Fruit fly (Drosophila melanogaster): Measurements from ENCODE around the gene Crk.

The Crk gene

DNA sequence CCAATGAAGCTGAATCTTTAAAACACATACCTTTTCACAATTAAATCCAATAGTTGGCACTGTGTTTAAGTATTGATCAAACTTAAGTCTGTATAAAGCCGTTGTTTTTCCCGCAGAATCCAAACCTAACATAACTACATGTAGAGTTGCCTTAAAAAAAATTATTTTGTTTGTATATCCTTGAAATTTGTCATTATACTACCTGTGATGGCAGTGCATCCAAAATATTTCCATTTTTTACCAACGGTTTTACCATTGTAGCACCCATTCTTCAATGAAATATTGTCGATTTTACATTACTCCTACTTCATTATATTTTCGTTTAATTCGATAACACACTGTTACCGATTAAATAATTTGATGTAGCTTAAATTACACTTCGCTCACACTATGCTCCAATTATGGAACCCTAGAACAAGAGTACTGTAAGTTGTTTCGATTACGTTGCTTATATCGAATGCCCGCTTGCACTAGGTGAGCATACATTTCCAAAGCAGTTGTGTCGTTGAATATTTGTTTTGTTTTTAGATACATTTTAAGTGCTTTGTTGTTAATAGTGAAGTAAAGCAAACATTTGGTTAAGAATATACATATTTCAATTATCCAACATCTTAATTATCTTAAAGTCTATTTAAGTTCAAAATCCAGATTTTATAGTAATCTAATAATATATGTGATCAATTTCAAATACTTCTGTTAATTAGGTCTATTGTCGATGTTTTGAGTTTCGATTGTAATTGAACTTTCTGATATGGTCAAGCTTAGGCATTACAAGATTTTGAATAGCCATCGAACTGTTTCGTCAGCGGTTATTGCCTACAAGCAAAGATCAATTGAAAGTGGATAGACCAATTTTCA, 30.7 kb upstream of the Crk start, which contains the start of gene Arl4 (continued):
- TF ChIP-seq gce (GFP tag; IDR thresholded peaks at IDR 0.05), result no peak
- TF ChIP-seq sqz (GFP tag; optimal IDR thresholded peaks at IDR 0.05), result no peak
- no peak for TF ChIP-seq chif (GFP tag; optimal IDR thresholded peaks at IDR 0.05)
- TF ChIP-seq zen2 (GFP tag; IDR thresholded peaks at IDR 0.05; ENCODE audit: partially characterized antibody), result no peak
- TF ChIP-seq CG13296 (GFP tag; optimal IDR thresholded peaks at IDR 0.05), result no peak
- TF ChIP-seq Doc3 (GFP tag; IDR thresholded peaks at IDR 0.05; ENCODE audit: partially characterized antibody), result no peak
- no peak for TF ChIP-seq Mad (GFP tag; optimal IDR thresholded peaks at IDR 0.05)
- peak; percentile 57 for TF ChIP-seq kni (GFP tag; optimal IDR thresholded peaks at IDR 0.05)
- TF ChIP-seq gem (tag; optimal IDR thresholded peaks at IDR 0.05), result peak; percentile 17
- TF ChIP-seq CG31441 (GFP tag; IDR thresholded peaks at IDR 0.05), result 0 out of 2 replicates have a peak, but pooled peaks have one; percentile 36
- peak; percentile 63 for TF ChIP-seq Ets97D (GFP tag; optimal IDR thresholded peaks at IDR 0.05)
- no peak for TF ChIP-seq CG18599 (GFP tag; optimal IDR thresholded peaks at IDR 0.05)
- TF ChIP-seq CG10274 (GFP tag; optimal IDR thresholded peaks at IDR 0.05), result no peak
- TF ChIP-seq ftz-f1 (GFP tag; optimal IDR thresholded peaks at IDR 0.05), result no peak
- TF ChIP-seq Abd-B (GFP tag; optimal IDR thresholded peaks at IDR 0.05), result no peak
- no peak for TF ChIP-seq peb (GFP tag; IDR thresholded peaks at IDR 0.05)
- TF ChIP-seq B-H2 (GFP tag; optimal IDR thresholded peaks at IDR 0.05), result peak; percentile 25
- TF ChIP-seq CG13424 (tag; optimal IDR thresholded peaks at IDR 0.05), result peak; percentile 7
- TF ChIP-seq hth (optimal IDR thresholded peaks at IDR 0.05), result no peak
- TF ChIP-seq CHES-1-like (GFP tag; optimal IDR thresholded peaks at IDR 0.05), result no peak
- TF ChIP-seq Hr3 (GFP tag; optimal IDR thresholded peaks at IDR 0.05), result no peak
- no peak for TF ChIP-seq bbx (GFP tag; IDR thresholded peaks at IDR 0.05; ENCODE audit: partially characterized antibody)
- TF ChIP-seq CG17361 (GFP tag; IDR thresholded peaks at IDR 0.05), result peak; percentile 60; the same call in 1 of the 3 replicates
- TF ChIP-seq al (GFP tag; IDR thresholded peaks at IDR 0.05), result no peak
- TF ChIP-seq gro (GFP tag; optimal IDR thresholded peaks at IDR 0.05), result no peak
- no peak for TF ChIP-seq schlank (tag; optimal IDR thresholded peaks at IDR 0.05)
- TF ChIP-seq Dip3 (GFP tag; optimal IDR thresholded peaks at IDR 0.05), result peak; percentile 16
- no peak; the same call in 3 of the 4 replicates for TF ChIP-seq Gug (GFP tag; IDR thresholded peaks at IDR 0.05)
- TF ChIP-seq CG32767 (GFP tag; IDR thresholded peaks at IDR 0.05), result no peak
- TF ChIP-seq Kr (GFP tag; optimal IDR thresholded peaks at IDR 0.05), result no peak
- TF ChIP-seq danr (GFP tag; IDR thresholded peaks at IDR 0.05), result no peak
- no peak for TF ChIP-seq kay (GFP tag; optimal IDR thresholded peaks at IDR 0.05)
- TF ChIP-seq CG8089 (GFP tag; optimal IDR thresholded peaks at IDR 0.05), result peak; percentile 57
- no peak for TF ChIP-seq Antp (GFP tag; optimal IDR thresholded peaks at IDR 0.05)
- TF ChIP-seq Drgx (GFP tag; IDR thresholded peaks at IDR 0.05), result no peak

DNA sequence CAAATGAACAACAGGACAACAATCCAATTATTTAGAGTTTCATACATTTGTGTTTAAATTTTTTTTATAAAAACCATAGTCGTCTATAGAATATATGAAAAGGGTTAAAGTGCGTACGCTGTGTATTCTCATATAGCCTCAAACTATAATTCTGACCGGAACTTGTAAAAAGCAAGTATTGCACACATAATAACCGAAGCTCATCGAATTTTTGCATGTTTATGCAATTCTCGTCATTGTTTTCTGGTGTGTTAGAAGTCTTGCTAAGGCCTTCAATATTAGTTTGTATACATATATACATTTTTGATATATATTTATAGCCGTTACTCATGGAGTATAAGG, 30.1 kb upstream of the Crk start:
- TF ChIP-seq Hr51 (GFP tag; optimal IDR thresholded peaks at IDR 0.05), result no peak
- no peak for TF ChIP-seq esg (GFP tag; conservative IDR thresholded peaks at IDR 0.05)
- no peak for TF ChIP-seq CG10654 (GFP tag; optimal IDR thresholded peaks at IDR 0.05)
- no peak for TF ChIP-seq CG6813 (GFP tag; optimal IDR thresholded peaks at IDR 0.05)
- TF ChIP-seq sens (GFP tag), result peak; percentile 20
- TF ChIP-seq sisA (GFP tag; IDR thresholded peaks at IDR 0.05), result no peak
- no peak for TF ChIP-seq dan (GFP tag; IDR thresholded peaks at IDR 0.05)
- TF ChIP-seq NfI (GFP tag; optimal IDR thresholded peaks at IDR 0.05), result no peak
- TF ChIP-seq Atf-2 (GFP tag; optimal IDR thresholded peaks at IDR 0.05), result no peak
- no peak for TF ChIP-seq CG7963 (GFP tag; IDR thresholded peaks at IDR 0.05; ENCODE audit: partially characterized antibody)
- TF ChIP-seq HLH54F (GFP tag; optimal IDR thresholded peaks at IDR 0.05), result no peak
- peak; percentile 14 for TF ChIP-seq D19A (tag; optimal IDR thresholded peaks at IDR 0.05)
- no peak for TF ChIP-seq Sox100B (GFP tag; optimal IDR thresholded peaks at IDR 0.05)
- no peak for TF ChIP-seq jigr1 (GFP tag; IDR thresholded peaks at IDR 0.05)
- no peak for TF ChIP-seq Atf6 (GFP tag; IDR thresholded peaks at IDR 0.05)
- TF ChIP-seq TFAM (GFP tag; optimal IDR thresholded peaks at IDR 0.05), result no peak
- TF ChIP-seq CG11398 (GFP tag; optimal IDR thresholded peaks at IDR 0.05), result no peak

Data from whole organism, embryonic.